Worm (Caenorhabditis elegans) whole organism, early embryonic: Measurements from ENCODE around the gene dmsr-3.

ENCODE experiments used
- F13C5.2 ChIP-seq: sonication (generic microtip); optimal IDR thresholded peaks from 2 replicates; lab custom pipeline; 2017; ENCODE audit warnings: mild to moderate bottlenecking, missing genetic modification characterization, inconsistent platforms, missing compliant biosample characterization
- aly-1 ChIP-seq: sonication (generic microtip); optimal IDR thresholded peaks from 2 replicates; lab custom pipeline; 2016; ENCODE audit warnings: missing genetic modification characterization, missing compliant biosample characterization
- ama-1 ChIP-seq: fragments of 150-350 bp; optimal IDR thresholded peaks from 2 replicates; lab custom pipeline; 2014
- ceh-13 ChIP-seq: fragments of 200-800 bp; sonication (Bioruptor generic); optimal IDR thresholded peaks from 2 replicates; lab custom pipeline; 2018; ENCODE audit warnings: mild to moderate bottlenecking, missing genetic modification characterization, missing compliant biosample characterization
- flt-1 ChIP-seq: fragments of 200-800 bp; sonication (Bioruptor generic); IDR thresholded peaks from 2 replicates; pipeline ENCODE4 v1.3.6; 2022; ENCODE audit warnings: missing genetic modification characterization, missing compliant biosample characterization
- hmg-4 ChIP-seq: fragments of 200-800 bp; sonication (Bioruptor generic); optimal IDR thresholded peaks from 2 replicates; lab custom pipeline; 2018; ENCODE audit warnings: mild to moderate bottlenecking, missing genetic modification characterization, missing compliant biosample characterization
- scrt-1 ChIP-seq: fragments of 200-800 bp; sonication (Bioruptor generic); IDR thresholded peaks from 2 replicates; pipeline ENCODE4 v1.3.6; 2022; ENCODE audit warnings: missing genetic modification characterization, missing compliant biosample characterization
- tbx-11 ChIP-seq: fragments of 200-800 bp; sonication (Bioruptor generic); IDR thresholded peaks from 2 replicates; pipeline ENCODE4 v1.3.6; 2022; ENCODE audit warnings: missing genetic modification characterization, missing compliant biosample characterization
- tra-4 ChIP-seq: sonication (generic microtip); optimal IDR thresholded peaks from 2 replicates; lab custom pipeline; 2017; ENCODE audit warnings: missing genetic modification characterization, missing compliant biosample characterization

DNA sequence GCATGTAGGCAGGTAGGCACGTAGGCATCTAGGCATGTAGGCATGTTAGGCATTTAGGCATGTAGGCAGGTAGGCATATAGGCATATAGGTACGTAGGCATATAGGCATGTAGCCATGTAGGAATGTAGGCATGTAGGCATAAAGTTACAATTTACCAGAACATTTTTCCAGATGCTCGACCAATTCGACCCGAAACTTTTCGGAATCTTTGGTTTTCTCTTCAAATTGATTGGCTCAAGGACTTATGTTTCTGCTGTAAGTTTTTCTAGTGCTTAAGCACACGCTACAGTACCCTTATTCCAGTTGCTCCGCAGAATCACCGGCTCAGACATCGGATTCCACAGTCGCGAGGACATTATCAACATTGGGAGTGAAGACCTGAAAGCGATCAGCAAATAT, 45.8 kb downstream of the dmsr-3 start:
- TF ChIP-seq aly-1 (tag; lab: Kevin White, UChicago) (no peak), ama-1 (no peak), scrt-1 (GFP tag; lab: Robert Waterston, UW) (no peak), F13C5.2 (tag; lab: Kevin White, UChicago) (no peak), ceh-13 (no peak), flt-1 (GFP tag; lab: Robert Waterston, UW) (no peak), tra-4 (tag; lab: Kevin White, UChicago) (no peak), tbx-11 (GFP tag; lab: Robert Waterston, UW) (no peak), hmg-4 (GFP tag; lab: Kevin White, UChicago) (no peak)
